Worm (Caenorhabditis elegans) whole organism, mixed stage, embryonic: Measurements from ENCODE around the gene tars-1.

ENCODE experiments used
- M03D4.4 ChIP-seq: sonication (generic microtip); optimal IDR thresholded peaks from 2 replicates; lab custom pipeline; 2017; ENCODE audit warnings: mild to moderate bottlenecking, missing genetic modification characterization, missing compliant biosample characterization
- bed-3 ChIP-seq: fragments of 200-800 bp; sonication (Bioruptor generic); optimal IDR thresholded peaks from 3 replicates; lab custom pipeline; 2018; ENCODE audit warnings: mild to moderate bottlenecking, missing genetic modification characterization, moderate library complexity, missing compliant biosample characterization
- blmp-1 ChIP-seq: fragments of 150-350 bp; optimal IDR thresholded peaks from 2 replicates; lab custom pipeline; 2014; ENCODE audit warnings: missing biosample characterization, missing genetic modification characterization
- ceh-43 ChIP-seq: fragments of 200-800 bp; sonication (Bioruptor generic); optimal IDR thresholded peaks from 2 replicates; lab custom pipeline; 2018; ENCODE audit warnings: mild to moderate bottlenecking, missing genetic modification characterization, moderate library complexity, missing compliant biosample characterization
- ceh-83 ChIP-seq: fragments of 200-800 bp; sonication (Bioruptor generic); optimal IDR thresholded peaks from 2 replicates; lab custom pipeline; 2018; ENCODE audit warnings: mild to moderate bottlenecking, missing genetic modification characterization, missing compliant biosample characterization
- ces-1 ChIP-seq: fragments of 150-350 bp; optimal IDR thresholded peaks from 2 replicates; lab custom pipeline; 2014; ENCODE audit warnings: missing biosample characterization, missing genetic modification reagents, missing genetic modification characterization
- drap-1 ChIP-seq: fragments of 200-800 bp; sonication (Bioruptor generic); optimal IDR thresholded peaks from 3 replicates; lab custom pipeline; 2018; ENCODE audit warnings: mild to moderate bottlenecking, missing genetic modification characterization, missing compliant biosample characterization
- elt-1 ChIP-seq: sonication (generic microtip); optimal IDR thresholded peaks from 2 replicates; lab custom pipeline; 2017; ENCODE audit warnings: missing genetic modification characterization, mild to moderate bottlenecking, missing compliant biosample characterization, antibody characterized with exemption, moderate library complexity, borderline replicate concordance; ENCODE audit not compliant: insufficient read depth
- flh-1 ChIP-seq: fragments of 200-800 bp; sonication (Bioruptor generic); optimal IDR thresholded peaks from 2 replicates; lab custom pipeline; 2018; ENCODE audit warnings: mild to moderate bottlenecking, missing genetic modification characterization, moderate library complexity, missing compliant biosample characterization
- ham-2 ChIP-seq: fragments of 200-800 bp; sonication (Bioruptor generic); optimal IDR thresholded peaks from 2 replicates; lab custom pipeline; 2018; ENCODE audit warnings: mild to moderate bottlenecking, missing genetic modification characterization, missing compliant biosample characterization
- hlh-1 ChIP-seq: fragments of 150-350 bp; optimal IDR thresholded peaks from 2 replicates; lab custom pipeline; 2014; ENCODE audit warnings: missing biosample characterization, missing genetic modification reagents, missing genetic modification characterization
- lin-13 ChIP-seq: fragments of 150-350 bp; optimal IDR thresholded peaks from 2 replicates; lab custom pipeline; 2014; ENCODE audit warnings: missing biosample characterization, missing genetic modification characterization
- lin-32 ChIP-seq: fragments of 200-800 bp; sonication (Bioruptor generic); optimal IDR thresholded peaks from 2 replicates; lab custom pipeline; 2018; ENCODE audit warnings: mild to moderate bottlenecking, missing genetic modification characterization, missing compliant biosample characterization
- lsy-2 ChIP-seq: fragments of 150-350 bp; optimal IDR thresholded peaks from 2 replicates; lab custom pipeline; 2014; ENCODE audit warnings: missing biosample characterization, missing genetic modification characterization
- mab-5 ChIP-seq: fragments of 150-350 bp; optimal IDR thresholded peaks from 2 replicates; lab custom pipeline; 2014; ENCODE audit warnings: missing biosample characterization, missing genetic modification characterization
- mep-1 ChIP-seq: fragments of 150-350 bp; optimal IDR thresholded peaks from 2 replicates; lab custom pipeline; 2017; ENCODE audit warnings: missing biosample characterization, missing genetic modification reagents, missing genetic modification characterization, inconsistent platforms
- mls-2 ChIP-seq: sonication (generic microtip); optimal IDR thresholded peaks from 2 replicates; lab custom pipeline; 2016; ENCODE audit warnings: mild to moderate bottlenecking, missing genetic modification characterization, moderate library complexity, missing compliant biosample characterization
- nhr-2 ChIP-seq: fragments of 150-350 bp; optimal IDR thresholded peaks from 2 replicates; lab custom pipeline; 2014; ENCODE audit warnings: missing biosample characterization, missing genetic modification characterization
- nhr-237 ChIP-seq: fragments of 150-350 bp; optimal IDR thresholded peaks from 2 replicates; lab custom pipeline; 2014; ENCODE audit warnings: missing biosample characterization, missing genetic modification characterization
- nhr-28 ChIP-seq: fragments of 150-350 bp; optimal IDR thresholded peaks from 2 replicates; lab custom pipeline; 2014; ENCODE audit warnings: missing biosample characterization, missing genetic modification characterization
- pha-4 ChIP-seq: fragments of 150-350 bp; optimal IDR thresholded peaks from 2 replicates; lab custom pipeline; 2018; ENCODE audit warnings: missing biosample characterization, missing genetic modification reagents, missing genetic modification characterization
- sem-2 ChIP-seq: fragments of 200-800 bp; sonication (Bioruptor generic); optimal IDR thresholded peaks from 2 replicates; lab custom pipeline; 2018; ENCODE audit warnings: mild to moderate bottlenecking, missing genetic modification characterization, missing compliant biosample characterization
- sptf-1 ChIP-seq: sonication (generic microtip); optimal IDR thresholded peaks from 2 replicates; lab custom pipeline; 2017; ENCODE audit warnings: mild to moderate bottlenecking, missing genetic modification characterization, moderate library complexity, missing compliant biosample characterization
- tbx-8 ChIP-seq: fragments of 200-800 bp; sonication (Bioruptor generic); optimal IDR thresholded peaks from 2 replicates; lab custom pipeline; 2018; ENCODE audit warnings: mild to moderate bottlenecking, missing genetic modification characterization, moderate library complexity, missing compliant biosample characterization
- unc-120 ChIP-seq: sonication (generic microtip); optimal IDR thresholded peaks from 2 replicates; lab custom pipeline; 2017; ENCODE audit warnings: missing genetic modification characterization, missing compliant biosample characterization; ENCODE audit not compliant: poor library complexity, severe bottlenecking
- unc-39 ChIP-seq: fragments of 150-350 bp; optimal IDR thresholded peaks from 2 replicates; lab custom pipeline; 2014; ENCODE audit warnings: missing biosample characterization, missing genetic modification characterization
- zip-8 ChIP-seq: fragments of 150-350 bp; optimal IDR thresholded peaks from 2 replicates; lab custom pipeline; 2014; ENCODE audit warnings: missing biosample characterization, missing genetic modification characterization
- ztf-11 ChIP-seq: fragments of 150-350 bp; optimal IDR thresholded peaks from 2 replicates; lab custom pipeline; 2014; ENCODE audit warnings: missing biosample characterization, missing genetic modification characterization

tars-1 gene

DNA sequence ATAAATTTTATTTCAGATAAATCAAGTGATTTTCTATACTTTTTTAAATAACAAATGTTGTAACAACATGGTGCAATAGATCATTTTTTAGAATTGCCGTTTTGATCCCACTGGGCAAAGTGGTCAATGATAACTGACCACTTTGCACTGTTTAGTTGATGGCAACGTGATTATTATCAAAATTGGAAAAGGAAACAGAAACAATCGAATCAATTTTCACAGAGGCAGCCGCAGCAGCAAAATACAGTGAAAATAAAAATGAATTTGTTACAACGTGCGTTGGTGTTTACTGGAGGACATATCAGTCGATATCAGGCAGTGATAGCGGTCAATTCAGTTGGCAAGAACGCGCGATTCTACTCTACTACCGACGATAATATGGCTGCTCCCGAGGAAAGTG is 10.3 kb upstream of the tars-1 start, which contains the start of gene VF13D12L.3:
VF13D12L.3 (plus strand) TSS at position 223 of the 400 bp plus-strand sequence.
- TF ChIP-seq bed-3 (GFP tag; lab: Kevin White, UChicago) (no peak), lin-32 (no peak), ceh-43 (GFP tag; lab: Kevin White, UChicago) (no peak), sem-2 (GFP tag; lab: Kevin White, UChicago) (no peak), hlh-1 (tag; lab: Kevin White, UChicago) (no peak), tbx-8 (no peak), zip-8 (tag; lab: Kevin White, UChicago) (no peak), nhr-237 (no peak), ceh-83 (GFP tag; lab: Kevin White, UChicago) (no peak), drap-1 (GFP tag; lab: Kevin White, UChicago) (no peak)

DNA sequence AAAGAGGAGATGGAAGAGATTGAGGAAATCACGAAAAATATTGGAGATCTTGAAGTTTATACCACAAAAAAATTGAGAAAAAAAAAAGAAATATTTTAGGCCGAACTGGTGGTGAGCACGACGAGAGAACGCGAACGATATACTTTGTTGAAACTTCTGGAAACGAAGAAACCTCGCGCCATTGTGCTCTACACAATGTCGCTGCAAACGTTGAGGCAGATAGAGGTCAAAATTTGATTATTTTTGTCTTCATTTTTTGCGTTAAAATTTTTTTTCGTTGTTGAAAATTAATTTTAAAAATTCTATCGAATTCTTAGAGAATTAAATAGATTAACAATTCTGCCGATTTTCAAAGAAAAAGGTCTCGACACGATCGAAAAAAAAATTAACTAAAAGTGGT is 5.2 kb upstream of the tars-1 start:
- TF ChIP-seq blmp-1 (tag; lab: Kevin White, UChicago) (no peak), mep-1 (tag; lab: Kevin White, UChicago) (no peak), ces-1 (GFP tag; lab: Kevin White, UChicago) (no peak), ham-2 (GFP tag; lab: Kevin White, UChicago) (no peak), elt-1 (tag; lab: Kevin White, UChicago) (no peak), nhr-2 (tag; lab: Kevin White, UChicago) (no peak), tbx-8 (no peak), sptf-1 (no peak)
- TF ChIP-seq, all 35 proteins: peak for 0

DNA sequence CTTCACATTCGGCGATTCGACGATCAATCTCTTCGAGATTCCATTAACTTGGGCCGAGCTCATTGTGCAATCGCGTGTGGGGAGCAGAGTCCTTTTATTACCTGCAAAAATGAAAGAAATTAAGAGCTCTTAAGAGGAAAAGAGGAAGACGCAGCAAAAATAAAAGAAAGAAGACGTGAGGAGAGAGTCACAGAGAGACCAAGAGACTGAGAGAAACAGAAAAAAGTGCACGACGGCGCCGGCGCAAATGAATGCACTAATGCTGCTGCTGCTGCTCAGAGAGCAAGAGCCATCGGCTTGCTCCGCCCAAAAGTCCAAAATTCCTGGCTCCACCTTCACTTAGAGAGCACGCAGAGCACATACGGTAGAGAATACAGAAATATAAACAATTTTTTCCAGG is 4.7 kb upstream of the tars-1 start, which contains the start of gene inos-1:
inos-1 (minus strand) TSS at position 101 of the 400 bp plus-strand sequence.
- TF ChIP-seq pha-4 (tag; lab: Kevin White, UChicago) (no peak), M03D4.4 (no peak), mls-2 (tag; lab: Kevin White, UChicago) (no peak), ceh-43 (GFP tag; lab: Kevin White, UChicago) (no peak), lin-32 (no peak), sptf-1 (no peak), blmp-1 (tag; lab: Kevin White, UChicago) (no peak), ceh-83 (GFP tag; lab: Kevin White, UChicago) (no peak), mab-5 (tag; lab: Kevin White, UChicago) (no peak), unc-120 (tag; lab: Kevin White, UChicago) (no peak)
- TF ChIP-seq, all 35 proteins: peak for 0

DNA sequence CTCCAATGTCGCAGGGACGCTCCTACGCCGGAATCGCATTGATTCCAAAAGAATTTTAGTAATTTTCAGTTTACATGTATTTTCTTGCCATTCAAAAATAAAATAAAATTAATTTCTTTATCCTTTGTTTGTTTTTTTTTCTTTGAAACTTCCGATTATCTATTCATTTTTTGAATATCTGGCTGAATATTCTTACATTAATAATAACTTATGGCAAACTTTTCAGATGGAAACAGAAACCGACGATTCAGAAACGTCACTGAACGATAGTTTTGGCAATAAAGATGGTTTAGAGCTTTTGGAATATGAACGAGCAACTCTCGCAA is 451 bp upstream of the tars-1 start, which contains the start of gene xpf-1:
xpf-1 (plus strand) TSS at position 227 of the 326 bp plus-strand sequence.
- no peak for TF ChIP-seq bed-3 (GFP tag; lab: Kevin White, UChicago)
- TF ChIP-seq blmp-1 (tag; lab: Kevin White, UChicago): no peak
- TF ChIP-seq sem-2 (GFP tag; lab: Kevin White, UChicago): no peak
- TF ChIP-seq nhr-28 (tag; lab: Kevin White, UChicago): no peak
- TF ChIP-seq ztf-11 (tag; lab: Kevin White, UChicago): no peak
- no peak for TF ChIP-seq elt-1 (tag; lab: Kevin White, UChicago)

DNA sequence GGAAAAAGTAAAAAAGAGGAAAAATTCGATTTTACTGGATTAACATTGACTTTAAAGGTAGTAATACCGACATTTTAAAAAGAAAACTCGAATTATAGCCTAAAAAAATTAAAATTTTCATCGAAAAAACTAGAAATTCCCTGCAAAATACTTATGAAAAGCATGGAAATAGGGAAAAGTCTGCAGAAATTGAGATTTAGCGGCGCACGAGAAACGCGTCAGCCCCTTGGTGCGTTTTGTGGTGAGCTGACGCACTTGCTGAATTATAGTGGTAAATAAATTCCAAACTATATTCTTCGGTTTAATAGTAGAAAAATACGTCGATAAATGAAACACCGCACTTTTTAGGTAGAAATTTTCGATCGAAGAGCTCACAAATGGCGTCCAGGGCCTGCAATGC is 1.0 kb downstream of the tars-1 start:
- TF ChIP-seq ceh-83 (GFP tag; lab: Kevin White, UChicago): no peak
- TF ChIP-seq lsy-2: peak; percentile 18
- TF ChIP-seq zip-8 (tag; lab: Kevin White, UChicago): no peak
- peak; percentile 75 for TF ChIP-seq mep-1 (tag; lab: Kevin White, UChicago)
- TF ChIP-seq sptf-1: peak; percentile 63
- no peak for TF ChIP-seq flh-1 (GFP tag; lab: Kevin White, UChicago)
- no peak for TF ChIP-seq mab-5 (tag; lab: Kevin White, UChicago)
- TF ChIP-seq mls-2 (tag; lab: Kevin White, UChicago): no peak
- peak; percentile 9 for TF ChIP-seq pha-4 (tag; lab: Kevin White, UChicago)
- peak; percentile 17 for TF ChIP-seq ham-2 (GFP tag; lab: Kevin White, UChicago)
- peak; percentile 15 for TF ChIP-seq M03D4.4
- TF ChIP-seq ztf-11 (tag; lab: Kevin White, UChicago): no peak
- no peak for TF ChIP-seq unc-39 (tag; lab: Kevin White, UChicago)
- peak; percentile 1 for TF ChIP-seq unc-120 (tag; lab: Kevin White, UChicago)
- peak; percentile 50 for TF ChIP-seq lin-13 (tag; lab: Kevin White, UChicago)
- no peak for TF ChIP-seq bed-3 (GFP tag; lab: Kevin White, UChicago)
